Worm (Caenorhabditis elegans) whole organism, L4 larva: ENCODE data around the gene cfap-36.

Experiments
- daf-8 ChIP-seq: fragments of 200-800 bp; sonication (Bioruptor generic); IDR thresholded peaks from 2 replicates; pipeline ENCODE4 v1.3.6; 2022; ENCODE audit warnings: missing genetic modification characterization, missing compliant biosample characterization
- dve-1 ChIP-seq: sonication (generic microtip); optimal IDR thresholded peaks from 2 replicates; lab custom pipeline; 2017; ENCODE audit warnings: antibody characterized with exemption, mild to moderate bottlenecking, missing genetic modification characterization, missing compliant biosample characterization; ENCODE audit not compliant: insufficient read depth
- nhr-11 ChIP-seq: fragments of 150-350 bp; optimal IDR thresholded peaks from 2 replicates; lab custom pipeline; 2014; ENCODE audit warnings: missing biosample characterization, missing genetic modification characterization
- nhr-237 ChIP-seq: sonication (generic microtip); optimal IDR thresholded peaks from 2 replicates; lab custom pipeline; 2017; ENCODE audit warnings: missing biosample characterization, missing genetic modification characterization
- nhr-77 ChIP-seq: fragments of 150-350 bp; optimal IDR thresholded peaks from 2 replicates; lab custom pipeline; 2014; ENCODE audit warnings: missing biosample characterization, missing genetic modification characterization

DNA sequence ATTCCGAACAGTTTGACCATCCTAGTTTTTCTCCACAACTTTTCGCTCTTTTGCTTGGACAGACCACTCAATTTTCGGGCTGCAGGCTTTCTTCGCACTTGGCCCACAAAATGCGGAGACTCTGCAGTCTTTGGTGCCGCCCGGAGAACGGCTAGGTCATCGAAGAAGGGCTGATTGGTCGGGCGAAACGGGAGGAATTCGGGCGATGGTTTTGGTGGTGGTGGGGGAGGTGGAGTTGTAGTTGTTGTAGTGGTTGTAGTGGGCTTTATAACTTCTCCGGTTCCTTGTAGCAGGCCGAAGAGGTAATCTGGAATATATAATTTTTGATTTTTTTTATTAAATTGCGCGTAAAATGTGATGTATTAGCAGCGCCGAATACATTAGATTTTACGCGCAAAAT is 34.3 kb downstream of the cfap-36 start:
- no peak for TF ChIP-seq dve-1
- TF ChIP-seq nhr-237 (tag; lab: Kevin White, UChicago): no peak
- no peak for TF ChIP-seq nhr-77
- no peak for TF ChIP-seq daf-8 (GFP tag; lab: Robert Waterston, UW)
- no peak for TF ChIP-seq nhr-11
